Worm (Caenorhabditis elegans) whole organism, late embryonic: ENCODE results near the gene glr-5.

Source experiments
- Y22D7AL.16 ChIP-seq: sonication (generic microtip); optimal IDR thresholded peaks from 2 replicates; lab custom pipeline; 2016; ENCODE audit warnings: missing genetic modification characterization, missing compliant biosample characterization
- ceh-18 ChIP-seq: sonication (generic microtip); optimal IDR thresholded peaks from 2 replicates; lab custom pipeline; 2016; ENCODE audit warnings: missing genetic modification characterization, missing compliant biosample characterization
- ceh-30 ChIP-seq: fragments of 150-350 bp; optimal IDR thresholded peaks from 2 replicates; lab custom pipeline; 2014; ENCODE audit warnings: missing biosample characterization, missing genetic modification characterization
- elt-2 ChIP-seq: sonication (generic microtip); optimal IDR thresholded peaks from 2 replicates; lab custom pipeline; 2016; ENCODE audit warnings: missing genetic modification reagents, missing genetic modification characterization, missing compliant biosample characterization
- fax-1 ChIP-seq: sonication (generic microtip); optimal IDR thresholded peaks from 2 replicates; lab custom pipeline; 2016; ENCODE audit warnings: missing genotype, missing genetic modification characterization, missing compliant biosample characterization
- nfya-1 ChIP-seq: sonication (generic microtip); optimal IDR thresholded peaks from 2 replicates; lab custom pipeline; 2017; ENCODE audit warnings: missing genetic modification characterization, mild to moderate bottlenecking, missing compliant biosample characterization, antibody characterized with exemption, moderate library complexity
- npax-4 ChIP-seq: sonication (generic microtip); optimal IDR thresholded peaks from 2 replicates; lab custom pipeline; 2016; ENCODE audit warnings: missing genetic modification characterization, missing compliant biosample characterization
- pqm-1 ChIP-seq: sonication (generic microtip); optimal IDR thresholded peaks from 2 replicates; lab custom pipeline; 2016; ENCODE audit warnings: missing genetic modification characterization, missing compliant biosample characterization
- sdc-2 ChIP-seq: sonication (generic microtip); optimal IDR thresholded peaks from 2 replicates; lab custom pipeline; 2016; ENCODE audit warnings: missing genotype, missing genetic modification characterization, missing compliant biosample characterization
- tbx-2 ChIP-seq: sonication (generic microtip); optimal IDR thresholded peaks from 2 replicates; lab custom pipeline; 2016; ENCODE audit warnings: missing genetic modification characterization, missing compliant biosample characterization
- unc-86 ChIP-seq: sonication (generic microtip); optimal IDR thresholded peaks from 2 replicates; lab custom pipeline; 2016; ENCODE audit warnings: missing genetic modification characterization, missing compliant biosample characterization
- ztf-16 ChIP-seq: sonication (generic microtip); optimal IDR thresholded peaks from 2 replicates; lab custom pipeline; 2017; ENCODE audit warnings: missing genetic modification characterization, missing compliant biosample characterization

ce11 chrV:8758618-8759017, 42.3 kb downstream of the glr-5 start, which contains the start of gene B0507.7:
- TF ChIP-seq ceh-30 (tag; lab: Kevin White, UChicago) (no peak), Y22D7AL.16 (tag; lab: Kevin White, UChicago) (no peak), nfya-1 (tag; lab: Kevin White, UChicago) (no peak), pqm-1 (tag; lab: Kevin White, UChicago) (no peak), sdc-2 (tag; lab: Kevin White, UChicago) (no peak), fax-1 (tag; lab: Kevin White, UChicago) (no peak), tbx-2 (tag; lab: Kevin White, UChicago) (no peak), elt-2 (tag; lab: Kevin White, UChicago) (no peak), ztf-16 (tag; lab: Kevin White, UChicago) (no peak), unc-86 (no peak), npax-4 (tag; lab: Kevin White, UChicago) (no peak), ceh-18 (tag; lab: Kevin White, UChicago) (no peak)
